Fruit fly (Drosophila melanogaster): Measurements from ENCODE around the gene CG15760.

Gene CG15760

DNA sequence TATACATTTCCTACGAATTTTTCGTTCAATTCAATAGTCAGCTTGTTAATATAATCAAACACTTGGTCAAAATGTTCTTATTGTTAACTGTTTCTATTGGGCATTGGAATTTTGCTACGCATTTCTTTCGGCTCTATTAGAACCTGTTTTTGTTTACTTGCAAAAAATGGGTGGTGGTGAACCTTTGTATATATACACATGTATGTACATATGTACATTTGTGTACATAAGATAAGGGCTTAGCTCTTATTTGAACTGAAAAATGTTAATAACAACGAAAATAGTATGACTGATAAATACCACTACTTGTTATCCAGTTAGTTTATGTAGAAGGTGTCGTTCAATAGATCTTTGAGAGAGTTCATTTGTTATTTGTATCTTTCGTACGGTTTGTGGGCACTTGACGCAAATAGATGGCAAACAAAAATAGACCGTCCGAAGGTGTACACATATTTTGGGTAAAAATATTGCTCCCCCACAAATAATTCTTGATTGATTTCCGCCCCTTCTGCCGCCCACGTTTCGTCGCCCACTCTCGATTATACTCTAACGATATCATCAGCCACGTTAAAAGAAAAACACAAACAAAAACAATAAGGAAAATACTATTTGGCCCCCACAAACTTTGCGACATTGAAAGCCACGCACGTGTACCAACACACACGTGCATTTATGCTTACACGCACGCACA lies 43.5 kb upstream of the CG15760 start (continued):
- TF ChIP-seq crp (GFP tag; optimal IDR thresholded peaks at IDR 0.05) (no peak), ase (GFP tag; IDR thresholded peaks at IDR 0.05) (no peak), Aef1 (GFP tag; IDR thresholded peaks at IDR 0.05) (no peak), CG1602 (GFP tag; optimal IDR thresholded peaks at IDR 0.05) (no peak), sob (GFP tag; IDR thresholded peaks at IDR 0.05) (no peak), bbx (GFP tag; IDR thresholded peaks at IDR 0.05; ENCODE audit: partially characterized antibody) (no peak), CG31224 (GFP tag; IDR thresholded peaks at IDR 0.05) (no peak), Myb (GFP tag; optimal IDR thresholded peaks at IDR 0.05) (no peak), fd64A (GFP tag; optimal IDR thresholded peaks at IDR 0.05) (no peak), slp2 (GFP tag; optimal IDR thresholded peaks at IDR 0.05) (no peak), HLH4C (GFP tag; IDR thresholded peaks at IDR 0.05; ENCODE audit: partially characterized antibody) (no peak), CG17568 (GFP tag; optimal IDR thresholded peaks at IDR 0.05) (peak; percentile 52), Hey (tag; optimal IDR thresholded peaks at IDR 0.05) (no peak), CG13287 (GFP tag; IDR thresholded peaks at IDR 0.05; ENCODE audit: partially characterized antibody) (no peak), cwo (GFP tag; optimal IDR thresholded peaks at IDR 0.05) (no peak), nerfin-1 (tag; optimal IDR thresholded peaks at IDR 0.05) (no peak), CG32767 (GFP tag; IDR thresholded peaks at IDR 0.05) (no peak; the same call in 1 of the 2 replicates), sug (tag; optimal IDR thresholded peaks at IDR 0.05) (peak; percentile 79), Atf3 (GFP tag; optimal IDR thresholded peaks at IDR 0.05) (no peak), NK7.1 (GFP tag; optimal IDR thresholded peaks at IDR 0.05) (no peak), pb (GFP tag; optimal IDR thresholded peaks at IDR 0.05) (no peak), wdn (GFP tag; IDR thresholded peaks at IDR 0.05) (no peak), CG13123 (GFP tag; optimal IDR thresholded peaks at IDR 0.05) (no peak), CG2678 (tag; optimal IDR thresholded peaks at IDR 0.05) (peak; percentile 75), eve (GFP tag; optimal IDR thresholded peaks at IDR 0.05) (no peak), CG30020 (tag; optimal IDR thresholded peaks at IDR 0.05) (no peak), CG10209 (GFP tag; optimal IDR thresholded peaks at IDR 0.05) (peak; percentile 49), Fer1 (GFP tag; optimal IDR thresholded peaks at IDR 0.05) (peak; percentile 71), repo (GFP tag; optimal IDR thresholded peaks at IDR 0.05) (no peak), lmd (GFP tag; IDR thresholded peaks at IDR 0.05) (no peak), CG8388 (GFP tag; optimal IDR thresholded peaks at IDR 0.05) (no peak), CG10366 (GFP tag; IDR thresholded peaks at IDR 0.05) (no peak), Jarid2 (GFP tag; optimal IDR thresholded peaks at IDR 0.05) (no peak), HLH54F (GFP tag; optimal IDR thresholded peaks at IDR 0.05) (no peak), ato (GFP tag; IDR thresholded peaks at IDR 0.05; ENCODE audit: partially characterized antibody) (no peak), Neu2 (GFP tag; optimal IDR thresholded peaks at IDR 0.05; ENCODE audit: borderline replicate concordance) (no peak), Dll (GFP tag; IDR thresholded peaks at IDR 0.05; ENCODE audit: partially characterized antibody) (no peak), CG1603 (tag; optimal IDR thresholded peaks at IDR 0.05) (peak; percentile 35), gsb (GFP tag; IDR thresholded peaks at IDR 0.05) (no peak), lola (GFP tag; optimal IDR thresholded peaks at IDR 0.05) (no peak), twi (tag; optimal IDR thresholded peaks at IDR 0.05) (no peak), Xbp1 (GFP tag; optimal IDR thresholded peaks at IDR 0.05) (no peak), slbo (GFP tag; IDR thresholded peaks at IDR 0.05) (no peak), peb (GFP tag; IDR thresholded peaks at IDR 0.05) (no peak), Awh (GFP tag; IDR thresholded peaks at IDR 0.05) (no peak), B-H2 (GFP tag; optimal IDR thresholded peaks at IDR 0.05) (peak; percentile 77), sqz (GFP tag; optimal IDR thresholded peaks at IDR 0.05) (no peak), Dp (GFP tag; optimal IDR thresholded peaks at IDR 0.05) (no peak), CG4820 (GFP tag; optimal IDR thresholded peaks at IDR 0.05) (no peak), eyg (GFP tag; optimal IDR thresholded peaks at IDR 0.05) (no peak)
